Fruit fly (Drosophila melanogaster) whole organism, wandering third instar larva: ENCODE results near the gene Sdic4.
"Not testable (repeated sequence)": the region's sequence is repeated elsewhere in the genome, so short reads cannot be mapped to it uniquely, and the experiment has no call there.

Source experiments
- Abd-B ChIP-seq: fragments of >200 bp; optimal IDR thresholded peaks from 2 replicates; lab custom pipeline; 2017; ENCODE audit warnings: missing biosample characterization, missing genetic modification characterization
- CG32264 ChIP-seq: fragments of 200-800 bp; sonication (Bioruptor generic); optimal IDR thresholded peaks from 2 replicates; lab custom pipeline; 2016; ENCODE audit warnings: missing biosample characterization, missing genetic modification characterization
- CG9705 ChIP-seq: fragments of 200-800 bp; sonication (Bioruptor generic); optimal IDR thresholded peaks from 2 replicates; lab custom pipeline; 2018; ENCODE audit warnings: missing biosample characterization, mild to moderate bottlenecking, missing genetic modification characterization
- CrebA ChIP-seq: fragments of 200-800 bp; sonication (Bioruptor generic); optimal IDR thresholded peaks from 2 replicates; lab custom pipeline; 2016; ENCODE audit warnings: missing biosample characterization, mild to moderate bottlenecking, missing genetic modification characterization, borderline replicate concordance
- Dfd ChIP-seq: fragments of >200 bp; optimal IDR thresholded peaks from 2 replicates; lab custom pipeline; 2017; ENCODE audit warnings: missing biosample characterization, missing genetic modification characterization
- Dif ChIP-seq: fragments of 200-275, 200-300 bp; sonication (Bioruptor generic); optimal IDR thresholded peaks from 2 replicates; lab custom pipeline; 2018; ENCODE audit warnings: missing biosample characterization, missing genetic modification characterization; ENCODE audit not compliant: partially characterized antibody
- GATAd ChIP-seq: sonication (Bioruptor generic); optimal IDR thresholded peaks from 2 replicates; lab custom pipeline; 2016; ENCODE audit warnings: missing biosample characterization, missing genetic modification characterization
- HLH106 ChIP-seq: fragments of 200-800 bp; optimal IDR thresholded peaks from 3 replicates; lab custom pipeline; 2019; ENCODE audit warnings: missing biosample characterization, mild to moderate bottlenecking, missing genetic modification characterization, moderate library complexity
- Hnf4 ChIP-seq: fragments of 200-800 bp; sonication (Bioruptor generic); optimal IDR thresholded peaks from 2 replicates; lab custom pipeline; 2016; ENCODE audit warnings: missing biosample characterization, mild to moderate bottlenecking, missing genetic modification characterization
- Hr78 ChIP-seq: fragments of >200 bp; optimal IDR thresholded peaks from 2 replicates; lab custom pipeline; 2017; ENCODE audit warnings: missing biosample characterization, missing genetic modification characterization
- Hr83 ChIP-seq: fragments of 200-300 bp; sonication (Bioruptor generic); optimal IDR thresholded peaks from 2 replicates; lab custom pipeline; 2016; ENCODE audit warnings: missing biosample characterization, mild to moderate bottlenecking, missing genetic modification characterization, moderate library complexity; ENCODE audit not compliant: poor library complexity, severe bottlenecking
- Jra ChIP-seq: sonication (Bioruptor generic); optimal IDR thresholded peaks from 2 replicates; lab custom pipeline; 2016; ENCODE audit warnings: missing biosample characterization, missing genetic modification characterization
- Mio ChIP-seq: sonication (Bioruptor generic); optimal IDR thresholded peaks from 2 replicates; lab custom pipeline; 2016; ENCODE audit warnings: missing biosample characterization, missing genetic modification characterization
- Myc ChIP-seq: fragments of >200 bp; optimal IDR thresholded peaks from 2 replicates; lab custom pipeline; 2017
- N ChIP-seq: fragments of >200 bp; optimal IDR thresholded peaks from 2 replicates; lab custom pipeline; 2018; ENCODE audit warnings: missing biosample characterization, missing external identifiers, missing genetic modification characterization
- OdsH ChIP-seq: fragments of 200-800 bp; sonication (Bioruptor generic); optimal IDR thresholded peaks from 2 replicates; lab custom pipeline; 2016; ENCODE audit warnings: missing biosample characterization, mild to moderate bottlenecking, missing genetic modification characterization
- Sp1 ChIP-seq: fragments of 200-800 bp; sonication (Bioruptor generic); optimal IDR thresholded peaks from 3 replicates; lab custom pipeline; 2019; ENCODE audit warnings: missing biosample characterization, mild to moderate bottlenecking, missing genetic modification characterization, moderate library complexity
- Vsx2 ChIP-seq: fragments of 200-300, 225-300 bp; sonication (Bioruptor generic); optimal IDR thresholded peaks from 2 replicates; lab custom pipeline; 2018; ENCODE audit warnings: missing biosample characterization, missing genetic modification characterization; ENCODE audit not compliant: partially characterized antibody
- br ChIP-seq: fragments of 200-800 bp; sonication (Bioruptor generic); optimal IDR thresholded peaks from 2 replicates; lab custom pipeline; 2016; ENCODE audit warnings: missing biosample characterization, missing genetic modification characterization
- brk ChIP-seq: fragments of 200-800 bp; sonication (Bioruptor generic); optimal IDR thresholded peaks from 2 replicates; lab custom pipeline; 2016; ENCODE audit warnings: missing biosample characterization, mild to moderate bottlenecking, missing genetic modification characterization
- dl ChIP-seq, 2 experiments: fragments of 175-275, 200-275 bp in 1 of 2; fragments of 200-275 bp in 1 of 2; sonication (Bioruptor generic); optimal IDR thresholded peaks; lab custom pipeline; 2018; ENCODE audit warnings: mild to moderate bottlenecking in 2 of 2, missing biosample characterization in 2 of 2, missing genetic modification characterization in 2 of 2, moderate library complexity in 2 of 2; ENCODE audit not compliant: partially characterized antibody in 2 of 2, insufficient read depth in 1 of 2
- dsf ChIP-seq: sonication (Bioruptor generic); optimal IDR thresholded peaks from 2 replicates; lab custom pipeline; 2016; ENCODE audit warnings: missing biosample characterization, missing genetic modification characterization, borderline replicate concordance
- ey ChIP-seq: fragments of 200-800 bp; sonication (Bioruptor generic); optimal IDR thresholded peaks from 2 replicates; lab custom pipeline; 2016; ENCODE audit warnings: missing biosample characterization, missing genetic modification characterization
- foxo ChIP-seq, 2 experiments: fragments of 200-800 bp; sonication (Bioruptor generic); optimal IDR thresholded peaks; 2 replicates in 1 of 2; 3 replicates in 1 of 2; lab custom pipeline; 2016 to 2017; ENCODE audit warnings: missing biosample characterization in 2 of 2, missing genetic modification characterization in 2 of 2
- h ChIP-seq: fragments of 200-800 bp; sonication (Bioruptor generic); optimal IDR thresholded peaks from 3 replicates; lab custom pipeline; 2016; ENCODE audit warnings: missing biosample characterization, mild to moderate bottlenecking, missing genetic modification characterization
- lola ChIP-seq: fragments of >200 bp; optimal IDR thresholded peaks from 2 replicates; lab custom pipeline; 2017; ENCODE audit warnings: missing biosample characterization, missing genetic modification characterization
- pan ChIP-seq: fragments of >200 bp; optimal IDR thresholded peaks from 2 replicates; lab custom pipeline; 2017
- psq ChIP-seq: fragments of 200-800 bp; sonication (Bioruptor generic); optimal IDR thresholded peaks from 3 replicates; lab custom pipeline; 2017; ENCODE audit warnings: missing biosample characterization, mild to moderate bottlenecking, missing genetic modification characterization, moderate library complexity
- rgr ChIP-seq: fragments of 200-800 bp; sonication (Bioruptor generic); optimal IDR thresholded peaks from 3 replicates; lab custom pipeline; 2016; ENCODE audit warnings: missing biosample characterization, mild to moderate bottlenecking, missing genetic modification characterization
- sage ChIP-seq: fragments of 200-800 bp; sonication (Bioruptor generic); optimal IDR thresholded peaks from 2 replicates; lab custom pipeline; 2016; ENCODE audit warnings: missing biosample characterization, mild to moderate bottlenecking, missing genetic modification characterization
- sv ChIP-seq: fragments of 200-800 bp; sonication (Bioruptor generic); optimal IDR thresholded peaks from 3 replicates; lab custom pipeline; 2016; ENCODE audit warnings: missing biosample characterization, missing genetic modification characterization
- tai ChIP-seq: sonication (Bioruptor generic); optimal IDR thresholded peaks from 2 replicates; lab custom pipeline; 2016; ENCODE audit warnings: missing biosample characterization, missing genetic modification characterization
- usp ChIP-seq: fragments of >200 bp; optimal IDR thresholded peaks from 2 replicates; lab custom pipeline; 2017; ENCODE audit warnings: missing biosample characterization, missing genetic modification characterization
- woc ChIP-seq: sonication (Bioruptor generic); optimal IDR thresholded peaks from 2 replicates; lab custom pipeline; 2016; ENCODE audit warnings: missing biosample characterization, mild to moderate bottlenecking, missing genetic modification characterization

Gene Sdic4

dm6 chrX:20217159-20217558 lies 7.7 kb downstream of the Sdic4 start, which contains the start of gene SdicC:
TSS of gene SdicC (minus strand) at chrX:20217259.
- TF ChIP-seq N; Hnf4 (GFP tag; lab: Kevin White, UChicago); Jra: not testable (repeated sequence)

dm6 chrX:20209503-20209902 lies 15.3 kb downstream of the Sdic4 start, which contains the start of gene SdicB:
TSS of gene SdicB (minus strand) at chrX:20209603.
- TF ChIP-seq CG32264 (GFP tag; lab: Kevin White, UChicago); brk; CrebA (GFP tag; lab: Kevin White, UChicago): not testable (repeated sequence)

DNA sequence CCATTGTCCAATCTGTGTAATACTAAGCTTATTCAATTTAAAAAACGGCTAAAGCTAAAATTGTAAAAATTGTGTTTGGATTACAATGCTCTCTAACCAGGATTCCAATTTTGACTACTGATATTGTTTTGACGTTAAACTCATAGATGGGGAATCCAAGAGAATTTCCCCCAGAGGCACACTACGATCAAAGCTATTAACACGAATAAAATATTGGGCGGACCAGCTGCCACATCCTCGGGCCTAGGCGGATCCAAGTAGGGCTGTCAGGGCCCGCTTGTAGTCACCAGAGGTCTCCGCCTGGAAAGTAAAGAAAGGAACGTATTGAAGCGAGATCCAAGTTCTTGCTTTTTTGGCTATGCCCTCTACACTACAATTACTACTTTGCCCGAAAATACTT lies 23.0 kb downstream of the Sdic4 start, which contains the start of gene SdicA:
TSS of gene SdicA (minus strand) at position 101 of the 400 bp plus-strand sequence.
- TF ChIP-seq CG32264, Vsx2, psq (GFP tag; lab: Kevin White, UChicago): not testable (repeated sequence)

DNA sequence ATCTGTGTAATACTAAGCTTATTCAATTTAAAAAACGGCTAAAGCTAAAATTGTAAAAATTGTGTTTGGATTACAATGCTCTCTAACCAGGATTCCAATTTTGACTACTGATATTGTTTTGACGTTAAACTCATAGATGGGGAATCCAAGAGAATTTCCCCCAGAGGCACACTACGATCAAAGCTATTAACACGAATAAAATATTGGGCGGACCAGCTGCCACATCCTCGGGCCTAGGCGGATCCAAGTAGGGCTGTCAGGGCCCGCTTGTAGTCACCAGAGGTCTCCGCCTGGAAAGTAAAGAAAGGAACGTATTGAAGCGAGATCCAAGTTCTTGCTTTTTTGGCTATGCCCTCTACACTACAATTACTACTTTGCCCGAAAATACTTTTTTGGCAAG lies 30.7 kb downstream of the Sdic4 start, which contains the start of gene Sdic3:
TSS of gene Sdic3 (minus strand) at position 101 of the 400 bp plus-strand sequence.
- TF ChIP-seq Dfd (GFP tag; lab: Kevin White, UChicago); Jra; Abd-B (GFP tag; lab: Kevin White, UChicago): not testable (repeated sequence)

- TF ChIP-seq usp; Hr78 (GFP tag; lab: Kevin White, UChicago); GATAd (GFP tag; lab: Kevin White, UChicago): not testable (repeated sequence)
Observed at dm6 chrX:20186387-20186786, 38.4 kb downstream of the Sdic4 start, which contains the start of gene Sdic2. TSS of gene Sdic2 (minus strand) at chrX:20186487.

DNA sequence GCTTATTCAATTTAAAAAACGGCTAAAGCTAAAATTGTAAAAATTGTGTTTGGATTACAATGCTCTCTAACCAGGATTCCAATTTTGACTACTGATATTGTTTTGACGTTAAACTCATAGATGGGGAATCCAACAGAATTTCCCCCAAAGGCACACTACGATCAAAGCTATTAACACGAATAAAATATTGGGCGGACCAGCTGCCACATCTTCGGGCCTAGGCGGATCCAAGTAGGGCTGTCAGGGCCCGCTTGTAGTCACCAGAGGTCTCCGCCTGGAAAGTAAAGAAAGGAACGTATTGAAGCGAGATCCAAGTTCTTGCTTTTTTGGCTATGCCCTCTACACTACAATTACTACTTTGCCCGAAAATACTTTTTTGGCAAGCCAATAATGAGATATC lies 46.3 kb downstream of the Sdic4 start, which contains the start of gene Sdic1:
TSS of gene Sdic1 (minus strand) at position 101 of the 400 bp plus-strand sequence.
- TF ChIP-seq sage; Abd-B (GFP tag; lab: Kevin White, UChicago); dsf: not testable (repeated sequence)

DNA sequence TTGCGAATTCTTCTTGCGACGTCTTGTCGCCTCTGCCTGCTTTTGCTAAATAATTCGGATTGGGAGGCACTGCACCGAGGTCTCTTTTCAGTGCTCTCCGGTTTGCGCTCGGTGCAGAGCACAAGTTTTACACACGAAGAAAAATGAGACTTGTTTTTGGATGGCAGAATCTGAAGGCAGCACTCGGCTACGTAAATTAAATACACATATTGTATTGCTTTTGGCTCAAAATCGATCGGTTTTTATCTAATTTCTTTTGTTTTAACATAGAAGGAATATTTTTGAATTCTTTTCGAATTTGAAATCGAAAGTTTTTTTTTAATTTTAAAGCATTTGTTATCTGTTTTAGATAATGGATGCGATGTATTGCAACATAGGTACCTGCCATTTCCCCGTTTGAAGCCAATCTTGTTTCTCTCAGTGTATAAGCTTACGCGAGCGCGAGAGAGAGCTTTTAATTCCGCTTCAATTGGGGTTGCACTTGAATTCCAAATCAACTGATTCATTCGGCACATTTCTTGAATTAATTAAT lies 51.3 kb downstream of the Sdic4 start, which contains the start of gene AnxB10:
TSS of gene AnxB10 (minus strand) at position 51 of the 532 bp plus-strand sequence.
- TF ChIP-seq h (peak; percentile 92), tai (GFP tag; lab: Kevin White, UChicago) (no peak), dl (GFP tag; optimal IDR thresholded peaks at IDR 0.05; lab: Kevin White, UChicago; ENCODE audit: insufficient read depth in 1 of 2, partially characterized antibody in 2 of 2) (no peak), Mio (GFP tag; lab: Kevin White, UChicago) (peak; percentile 40), Abd-B (GFP tag; lab: Kevin White, UChicago) (no peak), usp (no peak), Myc (lab: Kevin White, UChicago) (no peak), CG32264 (GFP tag; lab: Kevin White, UChicago) (peak; percentile 70), woc (peak; percentile 86), dsf (peak; percentile 15), N (no peak), sv (GFP tag; lab: Kevin White, UChicago) (peak; percentile 15), Hr78 (GFP tag; lab: Kevin White, UChicago) (no peak), lola (GFP tag; lab: Kevin White, UChicago) (no peak), OdsH (GFP tag; lab: Kevin White, UChicago) (peak; percentile 90), CG9705 (peak; percentile 85), Sp1 (GFP tag; lab: Kevin White, UChicago) (peak; percentile 92), Hnf4 (GFP tag; lab: Kevin White, UChicago) (peak; percentile 79), Vsx2 (GFP tag; lab: Kevin White, UChicago) (no peak), psq (GFP tag; lab: Kevin White, UChicago) (peak; percentile 82), CrebA (GFP tag; lab: Kevin White, UChicago) (no peak), ey (GFP tag; lab: Kevin White, UChicago) (peak; percentile 93), br (GFP tag; lab: Kevin White, UChicago) (peak; percentile 91), brk (no peak), HLH106 (tag; lab: Kevin White, UChicago) (peak; percentile 91), foxo (GFP tag; optimal IDR thresholded peaks at IDR 0.05; lab: Kevin White, UChicago) (peak; percentile 46 to 91), pan (lab: Kevin White, UChicago) (no peak), Dfd (GFP tag; lab: Kevin White, UChicago) (no peak), Dif (peak; percentile 37), Jra (peak; percentile 72), Hr83 (no peak), GATAd (GFP tag; lab: Kevin White, UChicago) (peak; percentile 6), sage (peak; percentile 81), rgr (GFP tag; lab: Kevin White, UChicago) (peak; percentile 89)
